Fruit fly (Drosophila melanogaster): ENCODE measurements around the gene CG31294.

The CG31294 gene

dm6 chr3R:15678765-15679514 lies 37.4 kb downstream of the CG31294 start:
- TF ChIP-seq tj (GFP tag; optimal IDR thresholded peaks at IDR 0.05) (no peak), kay (GFP tag; ENCODE audit: borderline replicate concordance) (no peak), CG12768 (GFP tag; optimal IDR thresholded peaks at IDR 0.05) (no peak), Clk (GFP tag; optimal IDR thresholded peaks at IDR 0.05) (no peak), Mnt (GFP tag; optimal IDR thresholded peaks at IDR 0.05) (no peak), Crg-1 (GFP tag; optimal IDR thresholded peaks at IDR 0.05) (no peak), bab1 (GFP tag; optimal IDR thresholded peaks at IDR 0.05) (no peak), CG5204 (GFP tag; optimal IDR thresholded peaks at IDR 0.05) (no peak), cnc (optimal IDR thresholded peaks at IDR 0.05) (no peak), CG14711 (tag; optimal IDR thresholded peaks at IDR 0.05) (no peak), cic (GFP tag; optimal IDR thresholded peaks at IDR 0.05) (no peak), pad (GFP tag; optimal IDR thresholded peaks at IDR 0.05) (no peak)

DNA sequence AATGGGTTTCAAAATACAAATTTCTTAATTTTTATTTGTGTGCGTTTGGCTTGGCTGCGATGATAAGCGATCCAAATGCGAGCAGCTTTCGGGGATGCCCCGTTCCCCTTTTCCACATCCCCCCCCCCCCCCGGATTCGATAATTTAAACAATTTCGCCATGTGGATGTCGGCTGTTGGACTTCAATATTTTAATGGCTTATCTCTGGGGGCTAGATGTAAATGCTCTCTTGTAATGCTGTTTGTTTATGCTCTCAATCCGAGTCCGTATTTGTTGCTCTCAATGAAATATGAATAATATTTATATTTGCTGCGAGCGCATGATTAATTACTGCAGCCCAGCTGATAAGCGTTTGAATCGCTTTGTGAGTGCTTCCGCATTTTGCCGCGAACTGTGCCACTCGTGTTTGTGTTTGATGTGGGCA lies 38.8 kb downstream of the CG31294 start:
- TF ChIP-seq Mnt (GFP tag; optimal IDR thresholded peaks at IDR 0.05) (no peak), CG11617 (GFP tag; optimal IDR thresholded peaks at IDR 0.05) (no peak), CG5204 (GFP tag; optimal IDR thresholded peaks at IDR 0.05) (no peak), toe (GFP tag; optimal IDR thresholded peaks at IDR 0.05) (no peak), CG7101 (tag; optimal IDR thresholded peaks at IDR 0.05) (no peak), CG7045 (GFP tag; optimal IDR thresholded peaks at IDR 0.05) (no peak), Hr96 (GFP tag; optimal IDR thresholded peaks at IDR 0.05) (no peak), CG12768 (GFP tag; optimal IDR thresholded peaks at IDR 0.05) (no peak)

- TF ChIP-seq tj (GFP tag; optimal IDR thresholded peaks at IDR 0.05) (no peak), ovo (GFP tag; optimal IDR thresholded peaks at IDR 0.05) (no peak), Hr96 (GFP tag; optimal IDR thresholded peaks at IDR 0.05) (no peak), pad (GFP tag; optimal IDR thresholded peaks at IDR 0.05) (no peak), CG5204 (GFP tag; optimal IDR thresholded peaks at IDR 0.05) (no peak), Crg-1 (GFP tag; optimal IDR thresholded peaks at IDR 0.05) (no peak), Clk (GFP tag; optimal IDR thresholded peaks at IDR 0.05) (no peak), CG33017 (tag; optimal IDR thresholded peaks at IDR 0.05) (no peak), bab1 (GFP tag; optimal IDR thresholded peaks at IDR 0.05) (no peak), CG1620 (GFP tag; optimal IDR thresholded peaks at IDR 0.05) (no peak), CG12768 (GFP tag; optimal IDR thresholded peaks at IDR 0.05) (no peak), kay (GFP tag; ENCODE audit: borderline replicate concordance) (no peak), cnc (optimal IDR thresholded peaks at IDR 0.05) (no peak), CG7045 (GFP tag; optimal IDR thresholded peaks at IDR 0.05) (no peak), CG11617 (GFP tag; optimal IDR thresholded peaks at IDR 0.05) (no peak), toe (GFP tag; optimal IDR thresholded peaks at IDR 0.05) (no peak), CG14711 (tag; optimal IDR thresholded peaks at IDR 0.05) (no peak), Mnt (GFP tag; optimal IDR thresholded peaks at IDR 0.05) (no peak), cic (GFP tag; optimal IDR thresholded peaks at IDR 0.05) (no peak), CG7101 (tag; optimal IDR thresholded peaks at IDR 0.05) (no peak)
Observed at dm6 chr3R:15677074-15677409, 39.3 kb downstream of the CG31294 start.

DNA sequence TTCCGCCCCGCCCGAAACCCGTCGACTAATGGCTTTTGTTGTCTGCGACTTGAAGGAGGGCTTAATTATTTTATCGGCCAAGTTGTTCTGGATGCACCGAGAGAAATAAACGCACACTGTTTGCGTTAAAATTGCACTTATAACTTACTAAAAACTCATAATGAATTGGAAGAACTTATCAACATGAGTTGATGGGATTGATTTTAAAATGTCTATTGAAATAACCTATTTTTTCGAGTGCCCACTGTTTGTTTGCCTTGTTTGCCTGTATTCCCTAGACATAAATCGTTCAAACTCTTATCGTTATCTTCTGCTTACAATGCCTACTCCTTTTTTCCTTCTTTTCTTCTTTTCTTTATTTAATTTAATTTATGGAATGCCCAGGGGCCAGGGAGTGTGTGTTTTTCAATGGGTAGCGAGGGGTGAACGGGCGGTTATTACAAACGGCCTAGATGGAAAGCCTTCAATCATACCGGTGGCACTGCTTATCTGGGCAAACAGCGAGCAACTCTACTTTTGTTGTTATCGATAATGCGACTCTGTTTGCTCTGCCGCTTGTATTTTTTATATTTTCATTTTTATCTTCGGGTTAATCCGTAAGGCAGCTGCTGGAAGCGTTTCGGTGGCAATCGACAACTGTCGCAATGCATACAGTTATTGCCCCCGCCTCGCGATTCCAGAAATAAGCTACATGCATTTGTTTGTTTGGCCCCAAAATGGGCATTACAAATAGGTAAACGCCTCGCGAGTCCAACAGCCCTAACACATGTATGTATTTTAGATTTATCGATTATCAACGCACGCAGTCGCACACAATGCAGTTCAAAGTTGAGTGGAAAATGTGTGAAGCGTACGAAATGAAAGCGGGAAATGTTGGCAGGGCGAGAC lies 40.0 kb downstream of the CG31294 start:
- peak; percentile 1 for TF ChIP-seq kay (GFP tag; ENCODE audit: borderline replicate concordance)
- peak; percentile 10 for TF ChIP-seq CG5204 (GFP tag; optimal IDR thresholded peaks at IDR 0.05)
- TF ChIP-seq CG11617 (GFP tag; optimal IDR thresholded peaks at IDR 0.05) = no peak

- no peak for TF ChIP-seq kay (GFP tag; ENCODE audit: borderline replicate concordance)
- TF ChIP-seq Mnt (GFP tag; optimal IDR thresholded peaks at IDR 0.05) = no peak
- TF ChIP-seq CG14711 (tag; optimal IDR thresholded peaks at IDR 0.05) = no peak
- no peak for TF ChIP-seq CG7045 (GFP tag; optimal IDR thresholded peaks at IDR 0.05)
- TF ChIP-seq tj (GFP tag; optimal IDR thresholded peaks at IDR 0.05) = no peak
- TF ChIP-seq cic (GFP tag; optimal IDR thresholded peaks at IDR 0.05) = no peak
- no peak for TF ChIP-seq pad (GFP tag; optimal IDR thresholded peaks at IDR 0.05)
- no peak for TF ChIP-seq CG11617 (GFP tag; optimal IDR thresholded peaks at IDR 0.05)
- no peak for TF ChIP-seq CG1620 (GFP tag; optimal IDR thresholded peaks at IDR 0.05)
- no peak for TF ChIP-seq CG12768 (GFP tag; optimal IDR thresholded peaks at IDR 0.05)
- no peak for TF ChIP-seq ovo (GFP tag; optimal IDR thresholded peaks at IDR 0.05)
- no peak for TF ChIP-seq toe (GFP tag; optimal IDR thresholded peaks at IDR 0.05)
Observed at dm6 chr3R:15673248-15673647, 43.1 kb downstream of the CG31294 start.

DNA sequence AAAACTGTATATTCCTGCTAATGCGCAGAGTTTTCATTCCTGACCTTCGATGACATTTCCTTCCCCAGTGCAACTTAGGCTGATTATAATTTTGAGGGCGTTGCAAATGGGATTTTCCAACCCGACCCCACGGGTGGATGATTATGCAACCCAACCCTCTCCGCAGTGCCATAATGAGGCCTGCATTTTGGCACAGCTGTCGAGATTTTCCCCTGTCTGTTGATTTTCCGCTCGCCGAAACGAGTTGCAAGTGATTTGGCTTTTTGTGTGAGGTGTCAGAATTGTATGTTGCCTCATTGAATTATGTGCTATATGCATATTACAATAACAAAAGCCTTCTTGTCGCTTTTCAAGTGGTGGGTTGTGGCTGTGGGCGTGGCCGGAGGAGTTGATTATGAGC lies 44.1 kb downstream of the CG31294 start:
- no peak for TF ChIP-seq Mnt (GFP tag; optimal IDR thresholded peaks at IDR 0.05)
- TF ChIP-seq tj (GFP tag; optimal IDR thresholded peaks at IDR 0.05) = no peak
- TF ChIP-seq bab1 (GFP tag; optimal IDR thresholded peaks at IDR 0.05) = no peak
- TF ChIP-seq CG11617 (GFP tag; optimal IDR thresholded peaks at IDR 0.05) = no peak
- no peak for TF ChIP-seq ovo (GFP tag; optimal IDR thresholded peaks at IDR 0.05)
- no peak for TF ChIP-seq Hr96 (GFP tag; optimal IDR thresholded peaks at IDR 0.05)
- TF ChIP-seq pad (GFP tag; optimal IDR thresholded peaks at IDR 0.05) = no peak
- TF ChIP-seq cnc (optimal IDR thresholded peaks at IDR 0.05) = no peak
- TF ChIP-seq CG1620 (GFP tag; optimal IDR thresholded peaks at IDR 0.05) = no peak
- no peak for TF ChIP-seq kay (GFP tag; ENCODE audit: borderline replicate concordance)
- TF ChIP-seq Clk (GFP tag; optimal IDR thresholded peaks at IDR 0.05) = no peak
- no peak for TF ChIP-seq CG7045 (GFP tag; optimal IDR thresholded peaks at IDR 0.05)
- no peak for TF ChIP-seq CG14711 (tag; optimal IDR thresholded peaks at IDR 0.05)
- no peak for TF ChIP-seq CG5204 (GFP tag; optimal IDR thresholded peaks at IDR 0.05)
- TF ChIP-seq CG12768 (GFP tag; optimal IDR thresholded peaks at IDR 0.05) = no peak
- no peak for TF ChIP-seq toe (GFP tag; optimal IDR thresholded peaks at IDR 0.05)
- TF ChIP-seq CG33017 (tag; optimal IDR thresholded peaks at IDR 0.05) = no peak
